Fruit fly (Drosophila melanogaster) whole organism, embryonic: Measurements from ENCODE around the gene in.

Experiments
- CG15479 ChIP-seq: fragments of 200-800 bp; sonication (Bioruptor generic); optimal IDR thresholded peaks from 3 replicates; lab custom pipeline; 2019; ENCODE audit warnings: missing biosample characterization, mild to moderate bottlenecking, missing genetic modification characterization, moderate library complexity
- CG15514 ChIP-seq: fragments of 200-800 bp; sonication (Bioruptor generic); optimal IDR thresholded peaks from 3 replicates; lab custom pipeline; 2017; ENCODE audit warnings: missing biosample characterization, missing genetic modification characterization, mild to moderate bottlenecking, moderate library complexity, missing genetic modification reagents
- CG16813 ChIP-seq: fragments of 200-800 bp; sonication (Bioruptor generic); IDR thresholded peaks from 3 replicates; pipeline ENCODE4 v1.3.6; 2022; ENCODE audit warnings: missing biosample characterization, missing genetic modification characterization; ENCODE audit not compliant: partially characterized antibody
- CG18764 ChIP-seq: fragments of 200-800 bp; sonication (Bioruptor generic); optimal IDR thresholded peaks from 3 replicates; lab custom pipeline; 2016; ENCODE audit warnings: missing biosample characterization, missing genetic modification characterization
- CG31224 ChIP-seq: fragments of 200-800 bp; sonication (Bioruptor generic); IDR thresholded peaks from 2 replicates; pipeline ENCODE4 v1.3.6; 2022; ENCODE audit warnings: missing biosample characterization, missing genetic modification characterization
- CG31441 ChIP-seq: fragments of 200-800 bp; sonication (Bioruptor generic); IDR thresholded peaks from 2 replicates; pipeline ENCODE4 v1.3.6; 2022; ENCODE audit warnings: missing biosample characterization, missing genetic modification characterization
- CG34376 ChIP-seq: fragments of 200-800 bp; sonication (Bioruptor generic); optimal IDR thresholded peaks from 2 replicates; lab custom pipeline; 2018; ENCODE audit warnings: missing biosample characterization, mild to moderate bottlenecking, missing genetic modification characterization
- CG42726 ChIP-seq: fragments of 200-800 bp; sonication (Bioruptor generic); IDR thresholded peaks from 2 replicates; pipeline ENCODE4 v1.3.6; 2022; ENCODE audit warnings: missing biosample characterization, missing genetic modification characterization; ENCODE audit not compliant: partially characterized antibody
- CG6689 ChIP-seq: fragments of 200-800 bp; sonication (Bioruptor generic); IDR thresholded peaks from 2 replicates; pipeline ENCODE4 v1.3.6; 2022; ENCODE audit warnings: missing biosample characterization, missing genetic modification characterization
- CG6765 ChIP-seq: fragments of 200-800 bp; sonication (Bioruptor generic); optimal IDR thresholded peaks from 3 replicates; lab custom pipeline; 2017; ENCODE audit warnings: missing biosample characterization, mild to moderate bottlenecking, missing genetic modification characterization
- CG6791 ChIP-seq: fragments of 200-800 bp; sonication (Bioruptor generic); IDR thresholded peaks from 3 replicates; pipeline ENCODE4 v1.3.6; 2022; ENCODE audit warnings: missing biosample characterization, missing genetic modification characterization; ENCODE audit not compliant: partially characterized antibody
- CG6854 ChIP-seq: fragments of 200-800 bp; sonication (Bioruptor generic); optimal IDR thresholded peaks from 3 replicates; lab custom pipeline; 2017; ENCODE audit warnings: missing biosample characterization, mild to moderate bottlenecking, missing genetic modification characterization
- CG7271 ChIP-seq: fragments of 200-800 bp; sonication (Bioruptor generic); optimal IDR thresholded peaks from 2 replicates; lab custom pipeline; 2018; ENCODE audit warnings: missing biosample characterization, mild to moderate bottlenecking, missing genetic modification characterization, moderate library complexity
- CG7745 ChIP-seq: fragments of 200-800 bp; sonication (Bioruptor generic); optimal IDR thresholded peaks from 2 replicates; lab custom pipeline; 2018; ENCODE audit warnings: missing biosample characterization, mild to moderate bottlenecking, missing genetic modification characterization, moderate library complexity
- CG8089 ChIP-seq: fragments of 200-800 bp; sonication (Bioruptor generic); optimal IDR thresholded peaks from 3 replicates; lab custom pipeline; 2016; ENCODE audit warnings: missing biosample characterization, missing genetic modification characterization
- CG8359 ChIP-seq: fragments of 200-800 bp; sonication (Bioruptor generic); optimal IDR thresholded peaks from 2 replicates; lab custom pipeline; 2017; ENCODE audit warnings: missing biosample characterization, mild to moderate bottlenecking, missing genetic modification characterization, borderline replicate concordance
- CG8944 ChIP-seq: fragments of 200-800 bp; sonication (Bioruptor generic); optimal IDR thresholded peaks from 3 replicates; lab custom pipeline; 2016; ENCODE audit warnings: missing biosample characterization, missing genetic modification characterization
- CG9609 ChIP-seq: fragments of 200-800 bp; sonication (Bioruptor generic); optimal IDR thresholded peaks from 3 replicates; lab custom pipeline; 2016; ENCODE audit warnings: missing biosample characterization, missing genetic modification characterization
- D ChIP-seq, 2 experiments: fragments of 200-800 bp in 1 of 2; fragments of >200 bp in 1 of 2; sonication (Bioruptor generic) in 1 of 2; optimal IDR thresholded peaks; 2 replicates in 1 of 2; 3 replicates in 1 of 2; lab custom pipeline; 2017; ENCODE audit warnings: mild to moderate bottlenecking in 1 of 2, missing biosample characterization in 1 of 2, missing genetic modification characterization in 1 of 2, missing genetic modification reagents in 1 of 2
- Dll ChIP-seq: fragments of 200-800 bp; sonication (Bioruptor generic); IDR thresholded peaks from 4 replicates; pipeline ENCODE4 v1.3.6; 2022; ENCODE audit warnings: missing biosample characterization, missing genetic modification characterization; ENCODE audit not compliant: partially characterized antibody
- Dp ChIP-seq: fragments of 200-800 bp; sonication (Bioruptor generic); optimal IDR thresholded peaks from 2 replicates; lab custom pipeline; 2018; ENCODE audit warnings: missing biosample characterization, mild to moderate bottlenecking, missing genetic modification characterization, moderate library complexity
- E2f1 ChIP-seq: fragments of 200-800 bp; sonication (Bioruptor generic); IDR thresholded peaks from 2 replicates; pipeline ENCODE4 v1.3.6; 2022; ENCODE audit warnings: missing biosample characterization, missing genetic modification characterization
- Ets97D ChIP-seq: fragments of 200-800 bp; sonication (Bioruptor generic); optimal IDR thresholded peaks from 3 replicates; lab custom pipeline; 2016; ENCODE audit warnings: missing biosample characterization, missing genetic modification characterization
- Fer1 ChIP-seq: fragments of 200-800 bp; sonication (Bioruptor generic); optimal IDR thresholded peaks from 2 replicates; lab custom pipeline; 2017; ENCODE audit warnings: missing biosample characterization, mild to moderate bottlenecking, missing genetic modification characterization
- GATAe ChIP-seq: fragments of 200-800 bp; sonication (Bioruptor generic); conservative IDR thresholded peaks from 2 replicates; pipeline ENCODE4 v1.3.6; 2022; ENCODE audit warnings: missing biosample characterization, missing genetic modification characterization
- Hey ChIP-seq: fragments of 200-800 bp; sonication (Bioruptor generic); optimal IDR thresholded peaks from 3 replicates; lab custom pipeline; 2018; ENCODE audit warnings: missing biosample characterization, mild to moderate bottlenecking, missing genetic modification characterization
- Nf-YA ChIP-seq: fragments of 200-800 bp; sonication (Bioruptor generic); IDR thresholded peaks from 2 replicates; pipeline ENCODE4 v1.3.6; 2022; ENCODE audit warnings: missing biosample characterization, missing genetic modification characterization
- YL-1 ChIP-seq: fragments of 200-800 bp; sonication (Bioruptor generic); optimal IDR thresholded peaks from 3 replicates; lab custom pipeline; 2017; ENCODE audit warnings: missing biosample characterization, mild to moderate bottlenecking, missing genetic modification characterization
- amos ChIP-seq: fragments of 200-800 bp; sonication (Bioruptor generic); IDR thresholded peaks from 2 replicates; pipeline ENCODE4 v1.3.6; 2022; ENCODE audit warnings: missing biosample characterization, missing genetic modification characterization; ENCODE audit not compliant: partially characterized antibody
- croc ChIP-seq: fragments of 200-800 bp; sonication (Bioruptor generic); conservative IDR thresholded peaks from 3 replicates; pipeline ENCODE4 v1.3.6; 2022; ENCODE audit warnings: missing biosample characterization, missing genetic modification characterization
- cwo ChIP-seq: fragments of 200-800 bp; sonication (Bioruptor generic); optimal IDR thresholded peaks from 3 replicates; lab custom pipeline; 2017; ENCODE audit warnings: missing biosample characterization, missing genetic modification characterization, mild to moderate bottlenecking, moderate library complexity, missing genetic modification reagents
- ewg ChIP-seq: fragments of 200-800 bp; sonication (Bioruptor generic); optimal IDR thresholded peaks from 3 replicates; lab custom pipeline; 2017; ENCODE audit warnings: mild to moderate bottlenecking, missing biosample characterization, missing genetic modification reagents, missing genetic modification characterization
- exex ChIP-seq: fragments of 200-800 bp; sonication (Bioruptor generic); optimal IDR thresholded peaks from 4 replicates; lab custom pipeline; 2018; ENCODE audit warnings: missing biosample characterization, mild to moderate bottlenecking, missing genetic modification characterization, moderate library complexity
- fd64A ChIP-seq: fragments of 200-800 bp; sonication (Bioruptor generic); optimal IDR thresholded peaks from 3 replicates; lab custom pipeline; 2018; ENCODE audit warnings: missing biosample characterization, mild to moderate bottlenecking, missing genetic modification characterization
- gsb-n ChIP-seq: fragments of 200-800 bp; sonication (Bioruptor generic); optimal IDR thresholded peaks from 3 replicates; lab custom pipeline; 2018; ENCODE audit warnings: missing biosample characterization, mild to moderate bottlenecking, missing genetic modification characterization
- ham ChIP-seq: fragments of 200-800 bp; sonication (Bioruptor generic); IDR thresholded peaks from 2 replicates; pipeline ENCODE4 v1.3.6; 2022; ENCODE audit warnings: missing biosample characterization, missing genetic modification characterization
- inv ChIP-seq: fragments of 200-800 bp; sonication (Bioruptor generic); IDR thresholded peaks from 2 replicates; pipeline ENCODE4 v1.3.6; 2022; ENCODE audit warnings: missing biosample characterization, missing genetic modification characterization; ENCODE audit not compliant: partially characterized antibody
- knrl ChIP-seq: fragments of 200-800 bp; sonication (Bioruptor generic); IDR thresholded peaks from 3 replicates; pipeline ENCODE4 v1.3.6; 2022; ENCODE audit warnings: missing biosample characterization, missing genetic modification characterization; ENCODE audit not compliant: partially characterized antibody
- lov ChIP-seq, 2 experiments: fragments of 200-800 bp in 1 of 2; fragments of >200 bp in 1 of 2; sonication (Bioruptor generic) in 1 of 2; IDR thresholded peaks in 1 of 2; optimal IDR thresholded peaks in 1 of 2; 2 replicates in 1 of 2; 3 replicates in 1 of 2; pipeline versions ENCODE4 v1.3.6 to Lab custom; 2017 to 2022; ENCODE audit warnings: missing biosample characterization in 1 of 2, missing genetic modification characterization in 1 of 2
- mirr ChIP-seq: fragments of 200-800 bp; sonication (Bioruptor generic); optimal IDR thresholded peaks from 3 replicates; lab custom pipeline; 2018; ENCODE audit warnings: missing biosample characterization, mild to moderate bottlenecking, missing genetic modification characterization
- pzg ChIP-seq: fragments of 200-800 bp; sonication (Bioruptor generic); optimal IDR thresholded peaks from 3 replicates; lab custom pipeline; 2018; ENCODE audit warnings: missing biosample characterization, mild to moderate bottlenecking, missing genetic modification characterization, moderate library complexity
- ro ChIP-seq: fragments of 200-800 bp; sonication (Bioruptor generic); IDR thresholded peaks from 2 replicates; pipeline ENCODE4 v1.3.6; 2022; ENCODE audit warnings: missing biosample characterization, missing genetic modification characterization
- sens ChIP-seq: fragments of 200-800 bp; sonication (Bioruptor generic); peaks from one replicate; lab custom pipeline; 2016; ENCODE audit warnings: missing biosample characterization, missing genetic modification characterization
- sna ChIP-seq: fragments of 200-800 bp; sonication (Bioruptor generic); IDR thresholded peaks from 2 replicates; pipeline ENCODE4 v1.3.6; 2022; ENCODE audit warnings: missing biosample characterization, missing genetic modification characterization; ENCODE audit not compliant: partially characterized antibody
- sug ChIP-seq: fragments of 200-800 bp; optimal IDR thresholded peaks from 2 replicates; lab custom pipeline; 2019; ENCODE audit warnings: missing biosample characterization, mild to moderate bottlenecking, missing genetic modification characterization, moderate library complexity
- tna ChIP-seq: fragments of 200-800 bp; sonication (Bioruptor generic); IDR thresholded peaks from 2 replicates; pipeline ENCODE4 v1.3.6; 2022; ENCODE audit warnings: missing biosample characterization, missing genetic modification characterization; ENCODE audit not compliant: partially characterized antibody
- trem ChIP-seq: fragments of 200-800 bp; optimal IDR thresholded peaks from 3 replicates; lab custom pipeline; 2019; ENCODE audit warnings: missing biosample characterization, mild to moderate bottlenecking, missing genetic modification characterization, moderate library complexity
- unc-4 ChIP-seq: fragments of 200-800 bp; sonication (Bioruptor generic); IDR thresholded peaks from 2 replicates; pipeline ENCODE4 v1.3.6; 2022; ENCODE audit warnings: missing biosample characterization, missing genetic modification characterization; ENCODE audit not compliant: partially characterized antibody
- z ChIP-seq: fragments of 200-800 bp; sonication (Bioruptor generic); IDR thresholded peaks from 3 replicates; pipeline ENCODE4 v1.3.6; 2022; ENCODE audit warnings: missing biosample characterization, missing genetic modification characterization
- zen2 ChIP-seq: fragments of 200-800 bp; sonication (Bioruptor generic); IDR thresholded peaks from 3 replicates; pipeline ENCODE4 v1.3.6; 2022; ENCODE audit warnings: missing biosample characterization, missing genetic modification characterization; ENCODE audit not compliant: partially characterized antibody

The in gene

dm6 chr3L:20361389-20361788, 5.6 kb upstream of the in start, which contains the start of gene Prim2 (continued):
- TF ChIP-seq zen2 = peak; percentile 61; the same call in 2 of the 3 replicates
- TF ChIP-seq gsb-n (tag; lab: Kevin White, UChicago) = no peak
- TF ChIP-seq ro (GFP tag; lab: Robert Waterston, UW) = no peak
- peak; percentile 78 for TF ChIP-seq ewg
- no peak for TF ChIP-seq CG6765
- peak; percentile 58 for TF ChIP-seq pzg (GFP tag; lab: Kevin White, UChicago)
- no peak for TF ChIP-seq lov (optimal IDR thresholded peaks at IDR 0.05; lab: Kevin White, UChicago)
- no peak for TF ChIP-seq lov (GFP tag; IDR thresholded peaks at IDR 0.05; lab: Robert Waterston, UW)
- TF ChIP-seq CG8089 (GFP tag; lab: Kevin White, UChicago) = no peak
- TF ChIP-seq inv (GFP tag; lab: Robert Waterston, UW) = peak; percentile 13; the same call in 1 of the 2 replicates
- TF ChIP-seq Nf-YA (GFP tag; lab: Robert Waterston, UW) = no peak
- no peak for TF ChIP-seq CG6689 (GFP tag; lab: Robert Waterston, UW)
- peak; percentile 69 for TF ChIP-seq sna (GFP tag; lab: Robert Waterston, UW)
- no peak for TF ChIP-seq CG6854 (GFP tag; lab: Kevin White, UChicago)
- TF ChIP-seq CG16813 (GFP tag; lab: Robert Waterston, UW) = peak; percentile 59
- no peak for TF ChIP-seq CG7745 (tag; lab: Kevin White, UChicago)
- TF ChIP-seq Dll (GFP tag; lab: Robert Waterston, UW) = peak; percentile 73
- peak; percentile 72 for TF ChIP-seq unc-4 (GFP tag; lab: Robert Waterston, UW)
- TF ChIP-seq CG42726 (GFP tag; lab: Robert Waterston, UW) = peak; percentile 52; the same call in 1 of the 2 replicates
- no peak for TF ChIP-seq Fer1
- TF ChIP-seq CG9609 = no peak
- TF ChIP-seq CG6791 = peak; percentile 69
- peak; percentile 69 for TF ChIP-seq amos
- no peak for TF ChIP-seq D (optimal IDR thresholded peaks at IDR 0.05; lab: Kevin White, UChicago)
- TF ChIP-seq D (GFP tag; optimal IDR thresholded peaks at IDR 0.05; lab: Kevin White, UChicago) = no peak
- TF ChIP-seq Ets97D = no peak
- no peak for TF ChIP-seq fd64A
- TF ChIP-seq CG18764 = no peak
- TF ChIP-seq knrl (GFP tag; lab: Robert Waterston, UW) = peak; percentile 65; the same call in 2 of the 3 replicates
- peak; percentile 81 for TF ChIP-seq trem
- TF ChIP-seq croc (GFP tag; lab: Robert Waterston, UW) = no peak
- peak; percentile 18 for TF ChIP-seq CG15514 (GFP tag; lab: Kevin White, UChicago)
- no peak for TF ChIP-seq ham (GFP tag; lab: Robert Waterston, UW)
- no peak for TF ChIP-seq sens (GFP tag; lab: Kevin White, UChicago)
- TF ChIP-seq Dp (GFP tag; lab: Kevin White, UChicago) = peak; percentile 89
- peak; percentile 87 for TF ChIP-seq E2f1
- no peak for TF ChIP-seq CG8359 (GFP tag; lab: Kevin White, UChicago)
- TF ChIP-seq YL-1 (GFP tag; lab: Kevin White, UChicago) = no peak
- peak; percentile 43; the same call in 1 of the 2 replicates for TF ChIP-seq tna

- TF ChIP-seq sug (tag; lab: Kevin White, UChicago) = peak; percentile 75
- TF ChIP-seq cwo (GFP tag; lab: Kevin White, UChicago) = peak; percentile 57
- TF ChIP-seq GATAe = peak; percentile 48; the same call in 1 of the 2 replicates
- TF ChIP-seq CG31224 = peak; percentile 72
- TF ChIP-seq CG8944 (GFP tag; lab: Kevin White, UChicago) = no peak
- TF ChIP-seq z (GFP tag; lab: Robert Waterston, UW) = no peak
- no peak for TF ChIP-seq CG7271 (tag; lab: Kevin White, UChicago)
- TF ChIP-seq mirr (GFP tag; lab: Kevin White, UChicago) = peak; percentile 20
- peak; percentile 73 for TF ChIP-seq CG15479 (GFP tag; lab: Kevin White, UChicago)
- TF ChIP-seq Hey (tag; lab: Kevin White, UChicago) = peak; percentile 64
- peak; percentile 85 for TF ChIP-seq CG34376 (GFP tag; lab: Kevin White, UChicago)
- no peak for TF ChIP-seq CG31441 (GFP tag; lab: Robert Waterston, UW)
- TF ChIP-seq exex (tag; lab: Kevin White, UChicago) = peak; percentile 91
Observed at dm6 chr3L:20366074-20366473, 924 bp upstream of the in start.
